Worm (Caenorhabditis elegans) whole organism, late embryonic: ENCODE data around the gene Y50E8A.5.

ENCODE experiments used
- C08G9.2 ChIP-seq: sonication (generic microtip); optimal IDR thresholded peaks from 2 replicates; lab custom pipeline; 2016; ENCODE audit warnings: mild to moderate bottlenecking, missing genetic modification characterization, moderate library complexity, missing compliant biosample characterization
- C38D4.7 ChIP-seq: fragments of 200-800 bp; sonication (Bioruptor generic); optimal IDR thresholded peaks from 2 replicates; lab custom pipeline; 2018; ENCODE audit warnings: mild to moderate bottlenecking, missing genetic modification characterization, moderate library complexity, missing compliant biosample characterization
- K09A11.1 ChIP-seq: sonication (generic microtip); optimal IDR thresholded peaks from 2 replicates; lab custom pipeline; 2017; ENCODE audit warnings: antibody characterized with exemption, mild to moderate bottlenecking, missing genetic modification characterization, missing compliant biosample characterization; ENCODE audit not compliant: insufficient read depth
- ahr-1 ChIP-seq: sonication (generic microtip); optimal IDR thresholded peaks from 2 replicates; lab custom pipeline; 2016; ENCODE audit warnings: missing genetic modification characterization, missing compliant biosample characterization
- ama-1 ChIP-seq: fragments of 150-350 bp; optimal IDR thresholded peaks from 2 replicates; lab custom pipeline; 2014
- ceh-14 ChIP-seq: sonication (generic microtip); optimal IDR thresholded peaks from 2 replicates; lab custom pipeline; 2016; ENCODE audit warnings: missing genotype, missing genetic modification characterization, missing compliant biosample characterization
- ceh-18 ChIP-seq: sonication (generic microtip); optimal IDR thresholded peaks from 2 replicates; lab custom pipeline; 2016; ENCODE audit warnings: missing genetic modification characterization, missing compliant biosample characterization
- ceh-2 ChIP-seq: sonication (generic microtip); optimal IDR thresholded peaks from 2 replicates; lab custom pipeline; 2016; ENCODE audit warnings: missing genotype, missing genetic modification characterization, missing compliant biosample characterization
- ceh-31 ChIP-seq: sonication (generic microtip); optimal IDR thresholded peaks from 2 replicates; lab custom pipeline; 2016; ENCODE audit warnings: missing genetic modification characterization, missing compliant biosample characterization
- ceh-34 ChIP-seq: sonication (generic microtip); optimal IDR thresholded peaks from 2 replicates; lab custom pipeline; 2016; ENCODE audit warnings: mild to moderate bottlenecking, missing genetic modification characterization, missing compliant biosample characterization
- ceh-45 ChIP-seq: fragments of 200-800 bp; sonication (Bioruptor generic); IDR thresholded peaks from 2 replicates; pipeline ENCODE4 v1.3.6; 2022; ENCODE audit warnings: missing genetic modification reagents, missing genetic modification characterization, missing compliant biosample characterization
- ceh-48 ChIP-seq: sonication (generic microtip); optimal IDR thresholded peaks from 2 replicates; lab custom pipeline; 2016; ENCODE audit warnings: missing genetic modification characterization, inconsistent platforms, missing compliant biosample characterization
- dmd-4 ChIP-seq: sonication (generic microtip); optimal IDR thresholded peaks from 2 replicates; lab custom pipeline; 2016; ENCODE audit warnings: borderline replicate concordance, missing genetic modification characterization, missing compliant biosample characterization
- dve-1 ChIP-seq: sonication (generic microtip); optimal IDR thresholded peaks from 2 replicates; lab custom pipeline; 2017; ENCODE audit warnings: antibody characterized with exemption, mild to moderate bottlenecking, missing genetic modification characterization, missing compliant biosample characterization
- elt-2 ChIP-seq: sonication (generic microtip); optimal IDR thresholded peaks from 2 replicates; lab custom pipeline; 2016; ENCODE audit warnings: missing genetic modification reagents, missing genetic modification characterization, missing compliant biosample characterization
- elt-4 ChIP-seq: sonication (generic microtip); optimal IDR thresholded peaks from 2 replicates; lab custom pipeline; 2016; ENCODE audit warnings: missing genetic modification characterization, missing compliant biosample characterization
- fax-1 ChIP-seq: sonication (generic microtip); optimal IDR thresholded peaks from 2 replicates; lab custom pipeline; 2016; ENCODE audit warnings: missing genotype, missing genetic modification characterization, missing compliant biosample characterization
- fkh-10 ChIP-seq: fragments of 150-350 bp; optimal IDR thresholded peaks from 2 replicates; lab custom pipeline; 2014; ENCODE audit warnings: missing biosample characterization, missing genetic modification reagents, missing genetic modification characterization
- hlh-15 ChIP-seq: sonication (generic microtip); optimal IDR thresholded peaks from 2 replicates; lab custom pipeline; 2016; ENCODE audit warnings: missing genetic modification characterization, missing compliant biosample characterization
- hlh-6 ChIP-seq: sonication (generic microtip); optimal IDR thresholded peaks from 2 replicates; lab custom pipeline; 2016; ENCODE audit warnings: missing genotype, missing genetic modification characterization, missing compliant biosample characterization
- hlh-8 ChIP-seq: sonication (generic microtip); optimal IDR thresholded peaks from 2 replicates; lab custom pipeline; 2016; ENCODE audit warnings: missing genotype, missing genetic modification characterization, missing compliant biosample characterization
- lim-6 ChIP-seq: sonication (generic microtip); optimal IDR thresholded peaks from 2 replicates; lab custom pipeline; 2016; ENCODE audit warnings: missing genetic modification characterization, missing compliant biosample characterization
- madf-2 ChIP-seq: sonication (generic microtip); optimal IDR thresholded peaks from 2 replicates; lab custom pipeline; 2017; ENCODE audit warnings: missing genetic modification characterization, missing compliant biosample characterization
- mec-3 ChIP-seq: sonication (generic microtip); optimal IDR thresholded peaks from 2 replicates; lab custom pipeline; 2016; ENCODE audit warnings: borderline replicate concordance, missing genetic modification characterization, missing compliant biosample characterization
- nfya-1 ChIP-seq: sonication (generic microtip); optimal IDR thresholded peaks from 2 replicates; lab custom pipeline; 2017; ENCODE audit warnings: missing genetic modification characterization, mild to moderate bottlenecking, missing compliant biosample characterization, antibody characterized with exemption, moderate library complexity
- nhr-232 ChIP-seq: sonication (generic microtip); optimal IDR thresholded peaks from 2 replicates; lab custom pipeline; 2016; ENCODE audit warnings: missing genetic modification characterization, missing compliant biosample characterization
- odd-2 ChIP-seq: sonication (generic microtip); optimal IDR thresholded peaks from 2 replicates; lab custom pipeline; 2017; ENCODE audit warnings: antibody characterized with exemption, mild to moderate bottlenecking, missing genetic modification characterization, missing compliant biosample characterization
- pag-3 ChIP-seq: sonication (generic microtip); optimal IDR thresholded peaks from 2 replicates; lab custom pipeline; 2016; ENCODE audit warnings: missing compliant biosample characterization, missing genetic modification characterization, borderline replicate concordance
- pat-9 ChIP-seq: fragments of 200-800 bp; sonication (Bioruptor generic); optimal IDR thresholded peaks from 2 replicates; lab custom pipeline; 2018; ENCODE audit warnings: mild to moderate bottlenecking, missing genetic modification characterization, moderate library complexity, missing compliant biosample characterization
- pax-1 ChIP-seq: fragments of 150-350 bp; optimal IDR thresholded peaks from 2 replicates; lab custom pipeline; 2014; ENCODE audit warnings: missing biosample characterization, missing genetic modification characterization
- pha-2 ChIP-seq: sonication (generic microtip); optimal IDR thresholded peaks from 2 replicates; lab custom pipeline; 2017; ENCODE audit warnings: mild to moderate bottlenecking, missing genetic modification characterization, missing compliant biosample characterization
- pha-4 ChIP-seq: fragments of 150-350 bp; optimal IDR thresholded peaks from 2 replicates; lab custom pipeline; 2018; ENCODE audit warnings: missing biosample characterization, missing genetic modification reagents, missing genetic modification characterization
- pqm-1 ChIP-seq: sonication (generic microtip); optimal IDR thresholded peaks from 2 replicates; lab custom pipeline; 2016; ENCODE audit warnings: missing genetic modification characterization, missing compliant biosample characterization
- pros-1 ChIP-seq: fragments of 150-350 bp; optimal IDR thresholded peaks from 2 replicates; lab custom pipeline; 2014; ENCODE audit warnings: missing biosample characterization, missing genetic modification reagents, missing genetic modification characterization
- ref-2 ChIP-seq: sonication (generic microtip); optimal IDR thresholded peaks from 2 replicates; lab custom pipeline; 2016; ENCODE audit warnings: missing genetic modification characterization, missing compliant biosample characterization
- sox-2 ChIP-seq: fragments of 200-800 bp; sonication (Bioruptor generic); IDR thresholded peaks from 2 replicates; pipeline ENCODE4 v1.3.6; 2022; ENCODE audit warnings: missing genetic modification reagents, missing genetic modification characterization, missing compliant biosample characterization
- sox-4 ChIP-seq: sonication (generic microtip); optimal IDR thresholded peaks from 2 replicates; lab custom pipeline; 2017; ENCODE audit warnings: mild to moderate bottlenecking, missing genetic modification characterization, inconsistent platforms, missing compliant biosample characterization
- tbx-7 ChIP-seq: sonication (generic microtip); optimal IDR thresholded peaks from 2 replicates; lab custom pipeline; 2016; ENCODE audit warnings: missing genotype, missing genetic modification characterization, missing compliant biosample characterization
- ttx-3 ChIP-seq: sonication (generic microtip); optimal IDR thresholded peaks from 2 replicates; lab custom pipeline; 2016; ENCODE audit warnings: missing genetic modification reagents, missing genetic modification characterization, missing compliant biosample characterization
- unc-3 ChIP-seq, 2 experiments: fragments of 200-800 bp in 1 of 2; sonication (Bioruptor generic) in 1 of 2; sonication (generic microtip) in 1 of 2; conservative IDR thresholded peaks in 1 of 2; optimal IDR thresholded peaks in 1 of 2; 2 replicates each; pipeline versions ENCODE4 v1.3.6 to Lab custom; 2016 to 2022; ENCODE audit warnings: missing compliant biosample characterization in 2 of 2, missing genetic modification characterization in 2 of 2, missing genetic modification reagents in 1 of 2
- unc-55 ChIP-seq: sonication (generic microtip); optimal IDR thresholded peaks from 2 replicates; lab custom pipeline; 2017; ENCODE audit warnings: missing biosample characterization, missing genetic modification reagents, missing genetic modification characterization
- unc-86 ChIP-seq: sonication (generic microtip); optimal IDR thresholded peaks from 2 replicates; lab custom pipeline; 2016; ENCODE audit warnings: missing genetic modification characterization, missing compliant biosample characterization
- ztf-16 ChIP-seq: sonication (generic microtip); optimal IDR thresholded peaks from 2 replicates; lab custom pipeline; 2017; ENCODE audit warnings: missing genetic modification characterization, missing compliant biosample characterization

Gene Y50E8A.5

ce11 chrV:14696604-14697307 is 40.0 kb downstream of the Y50E8A.5 start, which contains the start of gene unc-112 (continued):
- TF ChIP-seq ceh-48 (tag; lab: Kevin White, UChicago), result peak; percentile 3
- TF ChIP-seq C38D4.7, result peak; percentile 6
- peak; percentile 91 for TF ChIP-seq ceh-31 (tag; lab: Kevin White, UChicago)
- TF ChIP-seq fkh-10 (GFP tag; lab: Kevin White, UChicago), result no peak
- TF ChIP-seq sox-2, result no peak
- no peak for TF ChIP-seq lim-6 (tag; lab: Kevin White, UChicago)
- peak; percentile 68 for TF ChIP-seq ceh-2 (tag; lab: Kevin White, UChicago)
- TF ChIP-seq unc-3 (GFP tag; conservative IDR thresholded peaks at IDR 0.05; lab: Robert Waterston, UW), result no peak
- TF ChIP-seq unc-3 (tag; optimal IDR thresholded peaks at IDR 0.05; lab: Kevin White, UChicago), result no peak
- peak; percentile 9 for TF ChIP-seq unc-86 (tag; lab: Kevin White, UChicago)
- TF ChIP-seq ztf-16 (tag; lab: Kevin White, UChicago), result peak; percentile 17
- no peak for TF ChIP-seq ttx-3 (tag; lab: Kevin White, UChicago)
- TF ChIP-seq pros-1 (tag; lab: Kevin White, UChicago), result peak; percentile 32
- peak; percentile 22 for TF ChIP-seq pax-1 (tag; lab: Kevin White, UChicago)
- no peak for TF ChIP-seq pha-2 (tag; lab: Kevin White, UChicago)
- TF ChIP-seq dve-1 (tag; lab: Kevin White, UChicago), result no peak
- TF ChIP-seq ceh-34 (tag; lab: Kevin White, UChicago), result peak; percentile 93
- TF ChIP-seq elt-4 (tag; lab: Kevin White, UChicago), result no peak
- no peak for TF ChIP-seq nhr-232 (tag; lab: Kevin White, UChicago)
- peak; percentile 27 for TF ChIP-seq K09A11.1 (tag; lab: Kevin White, UChicago)
- peak; percentile 66 for TF ChIP-seq pat-9 (tag; lab: Kevin White, UChicago)
- peak; percentile 95 for TF ChIP-seq ceh-18 (tag; lab: Kevin White, UChicago)
- no peak for TF ChIP-seq pqm-1 (tag; lab: Kevin White, UChicago)
- TF ChIP-seq ceh-45 (GFP tag; lab: Robert Waterston, UW), result no peak
- no peak for TF ChIP-seq ama-1
- peak; percentile 89 for TF ChIP-seq ref-2 (tag; lab: Kevin White, UChicago)
- TF ChIP-seq C08G9.2, result peak; percentile 74
- TF ChIP-seq sox-4 (tag; lab: Kevin White, UChicago), result no peak
- no peak for TF ChIP-seq hlh-6 (tag; lab: Kevin White, UChicago)
- TF ChIP-seq nfya-1 (tag; lab: Kevin White, UChicago), result peak; percentile 93
- no peak for TF ChIP-seq elt-2 (tag; lab: Kevin White, UChicago)
- TF ChIP-seq tbx-7 (tag; lab: Kevin White, UChicago), result no peak
- TF ChIP-seq ceh-14 (tag; lab: Kevin White, UChicago), result peak; percentile 51
- no peak for TF ChIP-seq odd-2 (tag; lab: Kevin White, UChicago)
- no peak for TF ChIP-seq pag-3 (tag; lab: Kevin White, UChicago)
- TF ChIP-seq ahr-1, result no peak
- TF ChIP-seq dmd-4, result peak; percentile 32
- no peak for TF ChIP-seq hlh-15 (tag; lab: Kevin White, UChicago)
- no peak for TF ChIP-seq madf-2 (tag; lab: Kevin White, UChicago)
- TF ChIP-seq pha-4 (tag; lab: Kevin White, UChicago), result no peak
- peak; percentile 96 for TF ChIP-seq unc-55 (GFP tag; lab: Kevin White, UChicago)
- peak; percentile 29 for TF ChIP-seq hlh-8 (tag; lab: Kevin White, UChicago)
- peak; percentile 30 for TF ChIP-seq fax-1 (tag; lab: Kevin White, UChicago)
- TF ChIP-seq mec-3 (tag; lab: Kevin White, UChicago), result no peak
